Comparison of ENCODE assay signal across 1 worm cellular context in the genomic region with DNA sequence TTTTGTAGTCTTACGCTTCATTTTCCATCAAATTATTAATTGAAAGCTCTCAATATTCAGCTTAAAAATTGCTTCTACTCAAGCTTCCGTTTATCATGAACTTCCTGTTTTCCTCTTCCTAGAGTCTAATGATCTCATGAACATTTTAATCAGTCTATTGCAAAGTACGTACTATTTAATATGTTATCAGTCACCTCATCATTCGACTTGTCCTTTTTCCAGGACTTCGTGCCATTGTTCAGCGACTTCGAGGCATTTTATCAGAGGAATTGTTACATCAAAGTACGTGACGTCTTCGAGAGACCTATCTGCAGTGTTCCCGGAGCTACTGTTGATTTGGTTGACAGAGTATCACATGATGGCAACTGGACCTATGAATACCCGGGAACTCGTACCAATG.
TF ChIP-seq lines count a peak whose summit lies in the region.

No protein-coding gene starts in this region.

TF ChIP-seq in whole organism, L3 larva, 47 proteins besides CTCF, POLR2A, EP300 and RAD21 (continued from another document):
- TF ChIP-seq unc-62 (GFP tag; optimal IDR thresholded peaks at IDR 0.05; lab: Kevin White, UChicago), result no peak
